Fruit fly (Drosophila melanogaster): ENCODE measurements around the gene Ugt49B2.

Ugt49B2 gene

dm6 chr3R:21445327-21445726, 45.8 kb upstream of the Ugt49B2 start:
- TF ChIP-seq Smox (GFP tag; optimal IDR thresholded peaks at IDR 0.05) (no peak), CG3919 (GFP tag; optimal IDR thresholded peaks at IDR 0.05) (no peak), CG9139 (GFP tag; optimal IDR thresholded peaks at IDR 0.05) (no peak), Hr38 (GFP tag; optimal IDR thresholded peaks at IDR 0.05) (no peak), ss (GFP tag; optimal IDR thresholded peaks at IDR 0.05) (no peak), CG10669 (GFP tag; optimal IDR thresholded peaks at IDR 0.05) (no peak), dac (GFP tag; optimal IDR thresholded peaks at IDR 0.05) (no peak), Eip75B (GFP tag; optimal IDR thresholded peaks at IDR 0.05) (no peak), CG11902 (GFP tag; optimal IDR thresholded peaks at IDR 0.05) (no peak), CG32006 (GFP tag; optimal IDR thresholded peaks at IDR 0.05) (no peak), CG6808 (GFP tag; optimal IDR thresholded peaks at IDR 0.05) (no peak), achi (GFP tag; optimal IDR thresholded peaks at IDR 0.05) (no peak), Ets21C (GFP tag; optimal IDR thresholded peaks at IDR 0.05) (no peak), CG3032 (tag; optimal IDR thresholded peaks at IDR 0.05) (no peak)

- TF ChIP-seq cyc (GFP tag; optimal IDR thresholded peaks at IDR 0.05) (no peak), CG6792 (GFP tag; optimal IDR thresholded peaks at IDR 0.05) (no peak), Hr39 (GFP tag; optimal IDR thresholded peaks at IDR 0.05) (no peak), CG15336 (GFP tag; IDR thresholded peaks at IDR 0.05) (no peak), spab (GFP tag; optimal IDR thresholded peaks at IDR 0.05) (no peak), OdsH (GFP tag; optimal IDR thresholded peaks at IDR 0.05) (no peak), CG10669 (GFP tag; optimal IDR thresholded peaks at IDR 0.05) (no peak), Smox (GFP tag; optimal IDR thresholded peaks at IDR 0.05) (no peak), net (GFP tag; optimal IDR thresholded peaks at IDR 0.05) (no peak), CG3919 (GFP tag; optimal IDR thresholded peaks at IDR 0.05) (no peak), svp (GFP tag) (no peak), pdm3 (GFP tag; optimal IDR thresholded peaks at IDR 0.05) (no peak), CG8119 (GFP tag; IDR thresholded peaks at IDR 0.05) (no peak), Blimp-1 (GFP tag; optimal IDR thresholded peaks at IDR 0.05) (no peak), dac (GFP tag; optimal IDR thresholded peaks at IDR 0.05) (no peak), Eip75B (GFP tag; optimal IDR thresholded peaks at IDR 0.05) (no peak)
Observed at dm6 chr3R:21440760-21441159, 41.2 kb upstream of the Ugt49B2 start.

dm6 chr3R:21440102-21440501, 40.6 kb upstream of the Ugt49B2 start:
- TF ChIP-seq net (GFP tag; optimal IDR thresholded peaks at IDR 0.05) (no peak), CG6276 (GFP tag; optimal IDR thresholded peaks at IDR 0.05) (no peak), Ets21C (GFP tag; optimal IDR thresholded peaks at IDR 0.05) (no peak), Ets96B (tag; optimal IDR thresholded peaks at IDR 0.05) (no peak), svp (GFP tag) (no peak), CG1621 (tag; optimal IDR thresholded peaks at IDR 0.05) (no peak), Hr39 (GFP tag; optimal IDR thresholded peaks at IDR 0.05) (no peak), acj6 (GFP tag; optimal IDR thresholded peaks at IDR 0.05) (no peak), CG32006 (GFP tag; optimal IDR thresholded peaks at IDR 0.05) (no peak), CG3919 (GFP tag; optimal IDR thresholded peaks at IDR 0.05) (no peak)

- TF ChIP-seq CG8319 (GFP tag; optimal IDR thresholded peaks at IDR 0.05) = no peak
- no peak for TF ChIP-seq svp (GFP tag)
- TF ChIP-seq CG15336 (GFP tag; IDR thresholded peaks at IDR 0.05) = no peak
- no peak for TF ChIP-seq CG6163 (GFP tag; IDR thresholded peaks at IDR 0.05)
- no peak for TF ChIP-seq CG8119 (GFP tag; IDR thresholded peaks at IDR 0.05)
- no peak for TF ChIP-seq Hr38 (GFP tag; optimal IDR thresholded peaks at IDR 0.05)
- TF ChIP-seq ss (GFP tag; optimal IDR thresholded peaks at IDR 0.05) = no peak
- no peak for TF ChIP-seq CG11294 (GFP tag; IDR thresholded peaks at IDR 0.05)
- no peak for TF ChIP-seq CG16779 (tag; optimal IDR thresholded peaks at IDR 0.05)
- TF ChIP-seq Eip75B (GFP tag; optimal IDR thresholded peaks at IDR 0.05) = no peak
- no peak for TF ChIP-seq Gug (GFP tag; IDR thresholded peaks at IDR 0.05)
- TF ChIP-seq fd85E (GFP tag; optimal IDR thresholded peaks at IDR 0.05) = no peak
- TF ChIP-seq CG9139 (GFP tag; optimal IDR thresholded peaks at IDR 0.05) = no peak
- no peak for TF ChIP-seq Sox15 (GFP tag; optimal IDR thresholded peaks at IDR 0.05)
- no peak for TF ChIP-seq Met (GFP tag; optimal IDR thresholded peaks at IDR 0.05)
- TF ChIP-seq OdsH (GFP tag; optimal IDR thresholded peaks at IDR 0.05) = no peak
Observed at dm6 chr3R:21437515-21438090, 38.1 kb upstream of the Ugt49B2 start.

Measured in whole organism, prepupa.